Worm (Caenorhabditis elegans): ENCODE data around the gene C54D10.9.

The C54D10.9 gene

DNA sequence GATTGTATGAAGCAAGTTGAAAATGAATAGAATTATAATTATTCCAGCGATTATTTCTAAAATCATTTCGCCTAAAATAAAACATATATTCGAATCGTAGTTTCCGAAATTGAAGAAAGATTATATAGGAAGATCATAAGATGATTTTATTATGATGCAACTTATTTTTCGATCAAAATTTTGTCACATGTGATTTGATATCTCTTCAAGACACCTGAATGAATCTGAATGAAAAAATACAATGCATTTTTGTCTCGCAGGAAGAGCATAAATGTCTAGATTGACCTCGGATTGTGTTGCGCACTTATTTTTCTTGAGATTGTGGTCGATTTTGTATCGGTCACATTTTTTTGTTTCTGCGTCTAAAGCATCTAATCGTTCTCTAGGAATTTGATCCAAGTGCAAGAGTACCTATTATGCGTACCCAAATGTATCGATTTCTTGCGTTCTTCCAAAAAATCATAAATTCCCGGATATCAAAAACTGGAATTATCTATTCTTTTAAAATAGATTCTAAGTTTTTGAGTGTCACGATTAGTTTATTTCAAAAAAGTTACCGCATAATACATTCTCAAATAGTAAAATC lies 36.4 kb upstream of the C54D10.9 start, which contains the start of gene hrg-2:
Gene hrg-2 (minus strand): TSS at position 98 of the 586 bp plus-strand sequence.
- no peak for TF ChIP-seq blmp-1 (tag; optimal IDR thresholded peaks at IDR 0.05)
- TF ChIP-seq hlh-1 (tag; optimal IDR thresholded peaks at IDR 0.05) = no peak
- no peak for TF ChIP-seq ceh-39 (tag; optimal IDR thresholded peaks at IDR 0.05)
- TF ChIP-seq zip-8 (tag; optimal IDR thresholded peaks at IDR 0.05) = no peak
- no peak for TF ChIP-seq ceh-83 (GFP tag; optimal IDR thresholded peaks at IDR 0.05)
- TF ChIP-seq unc-39 (tag; optimal IDR thresholded peaks at IDR 0.05) = no peak
- no peak for TF ChIP-seq cnd-1 (tag; optimal IDR thresholded peaks at IDR 0.05)
- TF ChIP-seq unc-120 (tag; optimal IDR thresholded peaks at IDR 0.05; ENCODE audit: poor library complexity, severe bottlenecking) = no peak
- TF ChIP-seq lsy-2 (tag; optimal IDR thresholded peaks at IDR 0.05) = no peak
- no peak for TF ChIP-seq mab-5 (tag; optimal IDR thresholded peaks at IDR 0.05)
- no peak for TF ChIP-seq snpc-4 (tag; optimal IDR thresholded peaks at IDR 0.05)
- TF ChIP-seq elt-1 (tag; optimal IDR thresholded peaks at IDR 0.05; ENCODE audit: borderline replicate concordance, insufficient read depth) = no peak
- no peak for TF ChIP-seq mep-1 (tag; optimal IDR thresholded peaks at IDR 0.05)
- TF ChIP-seq sptf-1 (tag; optimal IDR thresholded peaks at IDR 0.05) = no peak

ce11 chrV:12411909-12412308 lies 35.0 kb upstream of the C54D10.9 start, which contains the start of gene cdr-7:
Gene cdr-7 (minus strand): TSS chrV:12412113.
- no peak for TF ChIP-seq hlh-1 (tag; optimal IDR thresholded peaks at IDR 0.05)
- TF ChIP-seq elt-1 (tag; optimal IDR thresholded peaks at IDR 0.05; ENCODE audit: borderline replicate concordance, insufficient read depth) = peak; percentile 12
- no peak for TF ChIP-seq ham-2 (GFP tag; optimal IDR thresholded peaks at IDR 0.05)
- no peak for TF ChIP-seq mab-5 (tag; optimal IDR thresholded peaks at IDR 0.05)
- no peak for TF ChIP-seq ceh-39 (tag; optimal IDR thresholded peaks at IDR 0.05)

DNA sequence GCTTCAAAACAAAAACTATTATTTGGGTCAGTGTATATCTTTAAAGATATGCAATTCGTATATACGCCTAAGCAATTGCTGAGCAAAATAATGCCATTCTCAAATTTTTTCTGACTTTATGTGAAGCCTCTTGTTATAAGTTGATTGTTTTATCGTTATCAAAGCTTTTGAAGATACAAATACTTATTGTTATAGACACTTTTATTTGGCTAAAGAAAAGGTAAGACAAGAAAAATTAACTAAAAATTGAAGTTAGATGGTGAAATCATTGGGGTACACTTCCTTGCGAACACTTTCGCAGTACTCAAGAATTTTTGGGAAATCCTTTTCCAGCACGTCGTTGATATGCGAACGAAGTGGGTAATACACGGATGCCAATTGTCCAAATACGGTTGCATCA lies 34.6 kb upstream of the C54D10.9 start:
- no peak for TF ChIP-seq ceh-43 (GFP tag; optimal IDR thresholded peaks at IDR 0.05)
- TF ChIP-seq flh-1 (GFP tag; optimal IDR thresholded peaks at IDR 0.05) = no peak
- TF ChIP-seq blmp-1 (tag; optimal IDR thresholded peaks at IDR 0.05) = no peak
- TF ChIP-seq unc-62 (GFP tag; optimal IDR thresholded peaks at IDR 0.05) = no peak
- no peak for TF ChIP-seq ces-1 (GFP tag; optimal IDR thresholded peaks at IDR 0.05)
- no peak for TF ChIP-seq unc-39 (tag; optimal IDR thresholded peaks at IDR 0.05)
- TF ChIP-seq lin-32 (GFP tag; optimal IDR thresholded peaks at IDR 0.05) = no peak
- TF ChIP-seq nhr-237 (tag; optimal IDR thresholded peaks at IDR 0.05) = no peak
- no peak for TF ChIP-seq M03D4.4 (tag; optimal IDR thresholded peaks at IDR 0.05)
- TF ChIP-seq pha-4 (tag; optimal IDR thresholded peaks at IDR 0.05) = no peak
- TF ChIP-seq snpc-4 (tag; optimal IDR thresholded peaks at IDR 0.05) = no peak
- TF ChIP-seq unc-120 (tag; optimal IDR thresholded peaks at IDR 0.05; ENCODE audit: poor library complexity, severe bottlenecking) = no peak

- TF ChIP-seq ces-1 (GFP tag; optimal IDR thresholded peaks at IDR 0.05) (peak; percentile 22), nhr-12 (tag; optimal IDR thresholded peaks at IDR 0.05) (no peak)
Observed at ce11 chrV:12413651-12414114, 33.3 kb upstream of the C54D10.9 start, which contains the start of gene cdr-6. Gene cdr-6 (minus strand): TSS chrV:12413701.

DNA sequence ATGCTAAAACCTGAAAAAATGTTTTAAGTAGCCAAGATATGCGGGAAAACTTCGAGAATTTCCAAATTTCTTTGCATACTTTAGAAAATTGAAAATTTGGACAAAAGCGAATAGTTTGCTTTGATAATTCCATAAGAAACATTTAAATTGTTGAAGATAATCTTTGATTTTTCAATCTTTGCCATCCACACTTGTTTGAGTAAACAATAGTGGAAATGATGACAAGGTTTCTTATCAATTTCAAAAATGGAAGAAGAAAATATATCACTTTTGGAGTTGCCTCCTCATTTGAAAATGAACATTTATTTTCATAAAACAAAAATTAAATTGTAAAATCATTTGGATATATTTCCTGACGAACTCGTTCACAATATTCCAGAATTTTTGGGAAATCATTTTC lies 32.6 kb upstream of the C54D10.9 start:
- TF ChIP-seq flh-1 (GFP tag; optimal IDR thresholded peaks at IDR 0.05) (no peak), tbx-8 (GFP tag; optimal IDR thresholded peaks at IDR 0.05) (no peak), ham-2 (GFP tag; optimal IDR thresholded peaks at IDR 0.05) (no peak), ceh-43 (GFP tag; optimal IDR thresholded peaks at IDR 0.05) (no peak), nhr-237 (tag; optimal IDR thresholded peaks at IDR 0.05) (no peak), mab-5 (tag; optimal IDR thresholded peaks at IDR 0.05) (no peak), elt-1 (tag; optimal IDR thresholded peaks at IDR 0.05; ENCODE audit: borderline replicate concordance, insufficient read depth) (no peak), sem-2 (GFP tag; optimal IDR thresholded peaks at IDR 0.05) (no peak), sptf-1 (tag; optimal IDR thresholded peaks at IDR 0.05) (no peak), blmp-1 (tag; optimal IDR thresholded peaks at IDR 0.05) (no peak), lsy-2 (tag; optimal IDR thresholded peaks at IDR 0.05) (no peak), cnd-1 (tag; optimal IDR thresholded peaks at IDR 0.05) (no peak)

ce11 chrV:12415656-12416055 lies 31.3 kb upstream of the C54D10.9 start, which contains the start of gene cdr-2:
Gene cdr-2 (minus strand): TSS chrV:12415709.
- TF ChIP-seq ceh-39 (tag; optimal IDR thresholded peaks at IDR 0.05) (no peak), elt-1 (tag; optimal IDR thresholded peaks at IDR 0.05; ENCODE audit: borderline replicate concordance, insufficient read depth) (no peak), sem-2 (GFP tag; optimal IDR thresholded peaks at IDR 0.05) (no peak), mep-1 (tag; optimal IDR thresholded peaks at IDR 0.05) (no peak), lsy-2 (tag; optimal IDR thresholded peaks at IDR 0.05) (no peak), blmp-1 (tag; optimal IDR thresholded peaks at IDR 0.05) (no peak), nhr-2 (tag; optimal IDR thresholded peaks at IDR 0.05) (no peak), bed-3 (GFP tag; optimal IDR thresholded peaks at IDR 0.05) (no peak), nhr-12 (tag; optimal IDR thresholded peaks at IDR 0.05) (no peak), ham-2 (GFP tag; optimal IDR thresholded peaks at IDR 0.05) (no peak), drap-1 (GFP tag; optimal IDR thresholded peaks at IDR 0.05) (no peak), flh-1 (GFP tag; optimal IDR thresholded peaks at IDR 0.05) (no peak), nhr-76 (tag; optimal IDR thresholded peaks at IDR 0.05) (no peak), ceh-83 (GFP tag; optimal IDR thresholded peaks at IDR 0.05) (no peak), mab-5 (tag; optimal IDR thresholded peaks at IDR 0.05) (no peak), lin-13 (tag; optimal IDR thresholded peaks at IDR 0.05) (no peak), ces-1 (GFP tag; optimal IDR thresholded peaks at IDR 0.05) (no peak)
